Fruit fly (Drosophila melanogaster) whole organism, embryonic: Measurements from ENCODE around the gene CG17364.

Experiments used
- Antp ChIP-seq: fragments of 200-800 bp; sonication (Bioruptor generic); optimal IDR thresholded peaks from 3 replicates; lab custom pipeline; 2016; ENCODE audit warnings: missing biosample characterization, missing genetic modification characterization
- Atf-2 ChIP-seq: fragments of 200-800 bp; sonication (Bioruptor generic); optimal IDR thresholded peaks from 2 replicates; lab custom pipeline; 2016; ENCODE audit warnings: missing biosample characterization, missing genetic modification characterization
- B-H1 ChIP-seq: fragments of 200-800 bp; sonication (Bioruptor generic); IDR thresholded peaks from 3 replicates; pipeline ENCODE4 v1.3.6; 2022; ENCODE audit warnings: missing biosample characterization, missing genetic modification characterization
- CG10267 ChIP-seq: fragments of 200-800 bp; sonication (Bioruptor generic); optimal IDR thresholded peaks from 2 replicates; lab custom pipeline; 2018; ENCODE audit warnings: missing biosample characterization, mild to moderate bottlenecking, missing genetic modification characterization, moderate library complexity
- CG10321 ChIP-seq: fragments of 200-800 bp; sonication (Bioruptor generic); IDR thresholded peaks from 2 replicates; pipeline ENCODE4 v1.3.6; 2022; ENCODE audit warnings: missing biosample characterization, missing genetic modification characterization
- CG10366 ChIP-seq: fragments of 200-800 bp; sonication (Bioruptor generic); IDR thresholded peaks from 2 replicates; pipeline ENCODE4 v1.3.6; 2022; ENCODE audit warnings: missing biosample characterization, missing genetic modification characterization
- CG10654 ChIP-seq: fragments of 200-800 bp; sonication (Bioruptor generic); optimal IDR thresholded peaks from 2 replicates; lab custom pipeline; 2016; ENCODE audit warnings: missing biosample characterization, missing genetic modification characterization
- CG11093 ChIP-seq: fragments of 200-800 bp; sonication (Bioruptor generic); IDR thresholded peaks from 3 replicates; pipeline ENCODE4 v1.3.6; 2022; ENCODE audit warnings: missing biosample characterization, missing genetic modification characterization
- CG11695 ChIP-seq: fragments of 200-800 bp; sonication (Bioruptor generic); IDR thresholded peaks from 3 replicates; pipeline ENCODE4 v1.3.6; 2022; ENCODE audit warnings: missing biosample characterization, missing genetic modification characterization
- CG12155 ChIP-seq: fragments of 200-800 bp; sonication (Bioruptor generic); optimal IDR thresholded peaks from 3 replicates; lab custom pipeline; 2016; ENCODE audit warnings: missing biosample characterization, missing genetic modification characterization
- CG13287 ChIP-seq: fragments of 200-800 bp; sonication (Bioruptor generic); IDR thresholded peaks from 2 replicates; pipeline ENCODE4 v1.3.6; 2022; ENCODE audit warnings: missing biosample characterization, missing genetic modification characterization; ENCODE audit not compliant: partially characterized antibody
- CG16863 ChIP-seq: fragments of 200-800 bp; sonication (Bioruptor generic); optimal IDR thresholded peaks from 3 replicates; lab custom pipeline; 2016; ENCODE audit warnings: missing biosample characterization, missing genetic modification characterization
- CG17186 ChIP-seq: fragments of 200-800 bp; sonication (Bioruptor generic); optimal IDR thresholded peaks from 3 replicates; lab custom pipeline; 2017; ENCODE audit warnings: missing biosample characterization, missing genetic modification reagents, missing genetic modification characterization
- CG17328 ChIP-seq: fragments of 200-800 bp; sonication (Bioruptor generic); IDR thresholded peaks from 2 replicates; pipeline ENCODE4 v1.3.6; 2022; ENCODE audit warnings: missing biosample characterization, missing genetic modification characterization
- CG2120 ChIP-seq: fragments of 200-800 bp; sonication (Bioruptor generic); optimal IDR thresholded peaks from 3 replicates; lab custom pipeline; 2016; ENCODE audit warnings: missing biosample characterization, missing genetic modification characterization
- CG2889 ChIP-seq: fragments of 200-800 bp; sonication (Bioruptor generic); IDR thresholded peaks from 3 replicates; pipeline ENCODE4 v1.3.6; 2022; ENCODE audit warnings: missing biosample characterization, missing genetic modification characterization
- CG31224 ChIP-seq: fragments of 200-800 bp; sonication (Bioruptor generic); IDR thresholded peaks from 2 replicates; pipeline ENCODE4 v1.3.6; 2022; ENCODE audit warnings: missing biosample characterization, missing genetic modification characterization
- CG31388 ChIP-seq: fragments of 200-800 bp; sonication (Bioruptor generic); optimal IDR thresholded peaks from 2 replicates; lab custom pipeline; 2016; ENCODE audit warnings: missing biosample characterization, missing genetic modification characterization
- CG4424 ChIP-seq: fragments of 200-800 bp; sonication (Bioruptor generic); optimal IDR thresholded peaks from 3 replicates; lab custom pipeline; 2016; ENCODE audit warnings: missing biosample characterization, missing genetic modification characterization
- CG5245 ChIP-seq: fragments of 200-800 bp; sonication (Bioruptor generic); optimal IDR thresholded peaks from 3 replicates; lab custom pipeline; 2016; ENCODE audit warnings: missing biosample characterization, missing genetic modification characterization
- CG6765 ChIP-seq: fragments of 200-800 bp; sonication (Bioruptor generic); optimal IDR thresholded peaks from 3 replicates; lab custom pipeline; 2017; ENCODE audit warnings: missing biosample characterization, mild to moderate bottlenecking, missing genetic modification characterization
- CG8089 ChIP-seq: fragments of 200-800 bp; sonication (Bioruptor generic); optimal IDR thresholded peaks from 3 replicates; lab custom pipeline; 2016; ENCODE audit warnings: missing biosample characterization, missing genetic modification characterization
- CG8281 ChIP-seq: fragments of 200-800 bp; sonication (Bioruptor generic); optimal IDR thresholded peaks from 2 replicates; lab custom pipeline; 2018; ENCODE audit warnings: missing biosample characterization, mild to moderate bottlenecking, missing genetic modification characterization, moderate library complexity
- CG8765 ChIP-seq: fragments of 200-800 bp; sonication (Bioruptor generic); IDR thresholded peaks from 2 replicates; pipeline ENCODE4 v1.3.6; 2022; ENCODE audit warnings: missing biosample characterization, missing genetic modification characterization
- CG9876 ChIP-seq: fragments of 200-800 bp; sonication (Bioruptor generic); optimal IDR thresholded peaks from 2 replicates; lab custom pipeline; 2016; ENCODE audit warnings: missing biosample characterization, missing genetic modification characterization
- CG9932 ChIP-seq: fragments of 200-800 bp; sonication (Bioruptor generic); IDR thresholded peaks from 2 replicates; pipeline ENCODE4 v1.3.6; 2022; ENCODE audit warnings: missing biosample characterization, missing genetic modification characterization
- CHES-1-like ChIP-seq: fragments of 200-800 bp; sonication (Bioruptor generic); optimal IDR thresholded peaks from 2 replicates; lab custom pipeline; 2016; ENCODE audit warnings: missing biosample characterization, missing genetic modification characterization
- CTCF ChIP-seq: fragments of 200-800 bp; sonication (Bioruptor generic); optimal IDR thresholded peaks from 2 replicates; lab custom pipeline; 2017; ENCODE audit warnings: missing biosample characterization, mild to moderate bottlenecking, missing genetic modification characterization, moderate library complexity
- D19A ChIP-seq: fragments of 200-800 bp; optimal IDR thresholded peaks from 3 replicates; lab custom pipeline; 2019; ENCODE audit warnings: missing biosample characterization, mild to moderate bottlenecking, missing genetic modification characterization, moderate library complexity
- Doc3 ChIP-seq: fragments of 200-800 bp; sonication (Bioruptor generic); IDR thresholded peaks from 3 replicates; pipeline ENCODE4 v1.3.6; 2022; ENCODE audit warnings: missing biosample characterization, missing genetic modification characterization; ENCODE audit not compliant: partially characterized antibody
- Dref ChIP-seq: fragments of 200-800 bp; sonication (Bioruptor generic); IDR thresholded peaks from 2 replicates; pipeline ENCODE4 v1.3.6; 2022; ENCODE audit warnings: missing biosample characterization, missing genetic modification characterization
- Gsc ChIP-seq: fragments of 200-800 bp; sonication (Bioruptor generic); IDR thresholded peaks from 2 replicates; pipeline ENCODE4 v1.3.6; 2022; ENCODE audit warnings: missing biosample characterization, missing genetic modification characterization
- Jarid2 ChIP-seq: fragments of 200-800 bp; sonication (Bioruptor generic); optimal IDR thresholded peaks from 3 replicates; lab custom pipeline; 2017; ENCODE audit warnings: mild to moderate bottlenecking, missing biosample characterization, missing genetic modification reagents, missing genetic modification characterization
- Mes4 ChIP-seq: fragments of 200-800 bp; sonication (Bioruptor generic); optimal IDR thresholded peaks from 2 replicates; lab custom pipeline; 2016; ENCODE audit warnings: missing biosample characterization, missing genetic modification characterization
- Neu2 ChIP-seq: fragments of 200-800 bp; sonication (Bioruptor generic); optimal IDR thresholded peaks from 3 replicates; lab custom pipeline; 2016; ENCODE audit warnings: missing biosample characterization, missing genetic modification characterization, borderline replicate concordance
- Six4 ChIP-seq: fragments of 200-800 bp; sonication (Bioruptor generic); optimal IDR thresholded peaks from 2 replicates; lab custom pipeline; 2016; ENCODE audit warnings: missing biosample characterization, missing genetic modification characterization
- Sry-β ChIP-seq: fragments of 200-800 bp; sonication (Bioruptor generic); optimal IDR thresholded peaks from 2 replicates; lab custom pipeline; 2018; ENCODE audit warnings: missing biosample characterization, mild to moderate bottlenecking, missing genetic modification characterization, moderate library complexity
- Ssrp ChIP-seq: fragments of 200-800 bp; sonication (Bioruptor generic); optimal IDR thresholded peaks from 2 replicates; lab custom pipeline; 2018; ENCODE audit warnings: missing biosample characterization, mild to moderate bottlenecking, missing genetic modification characterization, moderate library complexity
- YL-1 ChIP-seq: fragments of 200-800 bp; sonication (Bioruptor generic); optimal IDR thresholded peaks from 3 replicates; lab custom pipeline; 2017; ENCODE audit warnings: missing biosample characterization, mild to moderate bottlenecking, missing genetic modification characterization
- abd-A ChIP-seq: fragments of 200-800 bp; sonication (Bioruptor generic); optimal IDR thresholded peaks from 3 replicates; lab custom pipeline; 2019; ENCODE audit warnings: missing biosample characterization, mild to moderate bottlenecking, missing genetic modification characterization, moderate library complexity
- bsh ChIP-seq, 2 experiments: fragments of 200-800 bp; sonication (Bioruptor generic); optimal IDR thresholded peaks; 2 replicates each; lab custom pipeline; 2017 to 2018; ENCODE audit warnings: mild to moderate bottlenecking in 2 of 2, missing biosample characterization in 2 of 2, missing genetic modification characterization in 2 of 2, moderate library complexity in 1 of 2
- chm ChIP-seq: fragments of 200-800 bp; sonication (Bioruptor generic); IDR thresholded peaks from 2 replicates; pipeline ENCODE4 v1.3.6; 2022; ENCODE audit warnings: missing biosample characterization, missing genetic modification characterization
- crc ChIP-seq: fragments of 200-800 bp; sonication (Bioruptor generic); optimal IDR thresholded peaks from 2 replicates; lab custom pipeline; 2016; ENCODE audit warnings: missing biosample characterization, missing genetic modification characterization
- crol ChIP-seq: fragments of 200-800 bp; sonication (Bioruptor generic); IDR thresholded peaks from 2 replicates; pipeline ENCODE4 v1.3.6; 2022; ENCODE audit warnings: missing biosample characterization, missing genetic modification characterization
- ems ChIP-seq: fragments of 200-800 bp; sonication (Bioruptor generic); optimal IDR thresholded peaks from 3 replicates; lab custom pipeline; 2016; ENCODE audit warnings: missing biosample characterization, missing genetic modification characterization
- gt ChIP-seq: fragments of 200-800 bp; sonication (Bioruptor generic); IDR thresholded peaks from 2 replicates; pipeline ENCODE4 v1.3.6; 2022; ENCODE audit warnings: missing biosample characterization, missing genetic modification characterization
- h ChIP-seq: fragments of >200 bp; optimal IDR thresholded peaks from 2 replicates; lab custom pipeline; 2017
- hb ChIP-seq: fragments of 200-800 bp; sonication (Bioruptor generic); IDR thresholded peaks from 3 replicates; pipeline ENCODE4 v1.3.6; 2022; ENCODE audit warnings: missing biosample characterization, missing genetic modification characterization; ENCODE audit not compliant: partially characterized antibody
- her ChIP-seq: fragments of 200-800 bp; sonication (Bioruptor generic); optimal IDR thresholded peaks from 2 replicates; lab custom pipeline; 2016; ENCODE audit warnings: missing biosample characterization, missing genetic modification characterization
- odd ChIP-seq: fragments of 200-800 bp; sonication (Bioruptor generic); optimal IDR thresholded peaks from 2 replicates; lab custom pipeline; 2017; ENCODE audit warnings: missing biosample characterization, mild to moderate bottlenecking, missing genetic modification characterization
- pb ChIP-seq: fragments of 200-800 bp; sonication (Bioruptor generic); optimal IDR thresholded peaks from 3 replicates; lab custom pipeline; 2016; ENCODE audit warnings: missing biosample characterization, missing genetic modification characterization
- psq ChIP-seq: fragments of 200-800 bp; sonication (Bioruptor generic); optimal IDR thresholded peaks from 2 replicates; lab custom pipeline; 2017; ENCODE audit warnings: missing biosample characterization, missing genetic modification characterization
- sisA ChIP-seq: fragments of 200-800 bp; sonication (Bioruptor generic); IDR thresholded peaks from 2 replicates; pipeline ENCODE4 v1.3.6; 2022; ENCODE audit warnings: missing biosample characterization, missing genetic modification characterization
- stc ChIP-seq: fragments of 200-800 bp; sonication (Bioruptor generic); IDR thresholded peaks from 2 replicates; pipeline ENCODE4 v1.3.6; 2022; ENCODE audit warnings: missing biosample characterization, missing genetic modification characterization

CG17364 gene

dm6 chr3L:14036867-14037313 is 43.7 kb upstream of the CG17364 start, which contains the start of gene Hsp110 (continued):
- TF ChIP-seq chm (GFP tag; lab: Robert Waterston, UW) (no peak), her (GFP tag; lab: Kevin White, UChicago) (peak; percentile 49), D19A (tag; lab: Kevin White, UChicago) (no peak), Jarid2 (GFP tag; lab: Kevin White, UChicago) (no peak), Antp (GFP tag; lab: Kevin White, UChicago) (no peak), CG8281 (tag; lab: Kevin White, UChicago) (no peak), Sry-β (GFP tag; lab: Kevin White, UChicago) (no peak), Six4 (GFP tag; lab: Kevin White, UChicago) (no peak), CG9876 (no peak), gt (no peak), CG31224 (GFP tag; lab: Robert Waterston, UW) (no peak), odd (GFP tag; lab: Kevin White, UChicago) (no peak), CG10366 (GFP tag; lab: Robert Waterston, UW) (no peak), psq (GFP tag; lab: Kevin White, UChicago) (no peak), bsh (GFP tag; optimal IDR thresholded peaks at IDR 0.05; lab: Kevin White, UChicago) (peak in 1 of 2 experiments; percentile 4), crol (no peak), ems (GFP tag; lab: Kevin White, UChicago) (no peak), crc (GFP tag; lab: Kevin White, UChicago) (no peak), Ssrp (tag; lab: Kevin White, UChicago) (no peak), CG2889 (no peak), CG31388 (no peak), sisA (no peak), CG8765 (GFP tag; lab: Robert Waterston, UW) (no peak), abd-A (tag; lab: Kevin White, UChicago) (no peak), CG10654 (no peak), CG10267 (tag; lab: Kevin White, UChicago) (peak; percentile 67), CTCF (peak; percentile 9), stc (no peak), Neu2 (GFP tag; lab: Kevin White, UChicago) (no peak), B-H1 (no peak), h (lab: Kevin White, UChicago) (no peak), pb (no peak), CG8089 (GFP tag; lab: Kevin White, UChicago) (no peak), CG5245 (GFP tag; lab: Kevin White, UChicago) (no peak), CG11093 (no peak), CG16863 (GFP tag; lab: Kevin White, UChicago) (no peak), CG13287 (GFP tag; lab: Robert Waterston, UW) (peak; percentile 99), Atf-2 (GFP tag; lab: Kevin White, UChicago) (no peak), CG11695 (GFP tag; lab: Robert Waterston, UW) (no peak), hb (GFP tag; lab: Robert Waterston, UW) (peak; percentile 99), YL-1 (GFP tag; lab: Kevin White, UChicago) (peak; percentile 58), CG10321 (GFP tag; lab: Robert Waterston, UW) (no peak), Dref (GFP tag; lab: Robert Waterston, UW) (peak; percentile 98), CG4424 (no peak), Doc3 (peak; percentile 95), CG17186 (GFP tag; lab: Kevin White, UChicago) (peak; percentile 57), CG6765 (GFP tag; lab: Kevin White, UChicago) (peak; percentile 8), CHES-1-like (GFP tag; lab: Kevin White, UChicago) (peak; percentile 74), CG9932 (GFP tag; lab: Robert Waterston, UW) (peak; percentile 76), CG17328 (peak; percentile 25; the same call in 1 of the 2 replicates), Gsc (no peak), CG12155 (GFP tag; lab: Kevin White, UChicago) (peak; percentile 14), Mes4 (GFP tag; lab: Kevin White, UChicago) (no peak), CG2120 (GFP tag; lab: Kevin White, UChicago) (peak; percentile 51)
